Worm (Caenorhabditis elegans): Measurements from ENCODE around the gene btb-2.

btb-2 gene

DNA sequence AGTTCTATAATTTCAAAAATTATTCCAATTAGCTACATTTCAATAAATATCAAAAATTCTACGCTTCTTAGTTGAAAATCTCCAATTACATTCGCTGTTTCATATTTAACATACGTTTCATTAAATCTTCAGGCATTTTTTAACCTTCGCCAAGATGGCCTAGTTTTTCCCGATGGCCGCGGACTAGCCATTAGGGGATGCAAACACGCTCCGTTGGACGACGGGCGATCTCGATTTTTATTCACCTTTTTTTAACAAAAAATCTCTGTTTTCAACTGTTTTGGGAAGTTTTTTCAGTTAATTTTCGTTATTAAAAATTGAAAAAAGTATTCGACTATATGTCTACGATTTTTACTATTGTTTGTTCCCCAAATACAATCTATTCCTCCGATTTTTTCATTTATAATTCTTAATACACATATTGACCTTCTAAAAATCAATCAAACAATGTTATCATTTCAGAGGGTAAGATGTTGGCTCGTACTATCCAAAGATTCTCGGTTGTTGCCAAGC is 18.5 kb upstream of the btb-2 start, which contains the start of gene F58F12.1:
F58F12.1 (plus strand) TSS at position 463 of the 513 bp plus-strand sequence.
- TF ChIP-seq nhr-129 (tag; optimal IDR thresholded peaks at IDR 0.05) (peak; percentile 61), C34F6.9 (tag; optimal IDR thresholded peaks at IDR 0.05) (peak; percentile 81), gmeb-1 (tag; optimal IDR thresholded peaks at IDR 0.05) (peak; percentile 66), sem-4 (tag; optimal IDR thresholded peaks at IDR 0.05) (peak; percentile 38), fos-1 (tag; optimal IDR thresholded peaks at IDR 0.05) (peak; percentile 67), lin-13 (GFP tag; optimal IDR thresholded peaks at IDR 0.05) (peak; percentile 61), lsy-2 (tag; optimal IDR thresholded peaks at IDR 0.05) (peak; percentile 39 to 78), ceh-82 (tag; optimal IDR thresholded peaks at IDR 0.05) (no peak), R02D3.7 (tag; optimal IDR thresholded peaks at IDR 0.05) (no peak), elt-1 (tag; optimal IDR thresholded peaks at IDR 0.05) (no peak), crh-2 (tag; optimal IDR thresholded peaks at IDR 0.05) (peak; percentile 24), ztf-4 (tag; optimal IDR thresholded peaks at IDR 0.05) (no peak), nhr-21 (tag; optimal IDR thresholded peaks at IDR 0.05) (peak; percentile 16), aly-2 (tag; optimal IDR thresholded peaks at IDR 0.05) (no peak), sma-3 (GFP tag; optimal IDR thresholded peaks at IDR 0.05) (peak; percentile 18), sma-9 (GFP tag; optimal IDR thresholded peaks at IDR 0.05) (peak; percentile 41), sma-9 (tag; optimal IDR thresholded peaks at IDR 0.05) (no peak), snpc-4 (tag; optimal IDR thresholded peaks at IDR 0.05) (peak; percentile 28)

DNA sequence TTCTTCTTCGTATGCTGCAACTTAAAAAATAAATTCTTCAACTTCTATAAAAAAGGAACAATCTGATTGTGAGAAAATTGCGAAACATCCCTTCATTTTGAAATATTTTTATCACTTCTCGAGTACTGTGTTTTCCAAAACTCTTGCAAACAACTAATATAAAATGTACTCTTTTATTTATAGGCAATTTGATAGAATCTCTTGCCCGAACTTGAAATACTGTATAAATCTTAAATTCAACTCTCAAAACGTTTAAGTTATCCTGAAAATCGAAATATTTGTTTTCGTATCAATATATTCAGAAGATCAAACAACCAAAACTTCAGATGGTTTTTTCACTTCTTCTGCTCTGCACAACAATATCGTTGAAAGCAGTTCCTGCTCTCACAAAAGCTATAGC is 15.3 kb upstream of the btb-2 start, which contains the start of gene F58F12.4:
F58F12.4 (plus strand) TSS at position 301 of the 400 bp plus-strand sequence.
- no peak for TF ChIP-seq alr-1 (tag; optimal IDR thresholded peaks at IDR 0.05)
- no peak for TF ChIP-seq C34F6.9 (tag; optimal IDR thresholded peaks at IDR 0.05)
- TF ChIP-seq nhr-23 (tag; optimal IDR thresholded peaks at IDR 0.05), result no peak

DNA sequence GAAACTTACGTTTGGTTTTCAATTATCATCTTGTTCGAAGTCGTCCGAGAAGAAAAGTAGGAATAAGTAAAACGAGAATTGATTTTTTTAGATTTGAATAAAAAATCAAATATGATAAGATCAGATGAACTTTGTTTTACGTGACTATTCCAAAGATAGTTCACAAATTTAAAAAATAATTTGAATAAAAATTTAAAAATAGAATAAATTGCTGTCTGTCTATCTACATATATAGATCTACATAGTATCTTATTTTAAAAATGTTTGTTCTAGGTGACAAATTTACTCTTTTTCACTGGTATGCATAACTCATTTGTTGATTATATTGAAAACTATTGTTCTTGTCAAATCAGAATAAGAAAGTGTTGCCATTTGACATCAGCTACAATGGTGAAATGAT is 13.8 kb upstream of the btb-2 start, which contains the start of gene F58F12.2:
F58F12.2 (minus strand) TSS at position 101 of the 400 bp plus-strand sequence.
- no peak for TF ChIP-seq sma-9 (GFP tag; optimal IDR thresholded peaks at IDR 0.05)
- TF ChIP-seq sma-9 (tag; optimal IDR thresholded peaks at IDR 0.05), result no peak
- no peak for TF ChIP-seq egl-27 (tag; optimal IDR thresholded peaks at IDR 0.05)
- no peak for TF ChIP-seq alr-1 (tag; optimal IDR thresholded peaks at IDR 0.05)
- TF ChIP-seq nhr-237 (tag; optimal IDR thresholded peaks at IDR 0.05), result no peak
- TF ChIP-seq unc-39 (tag; optimal IDR thresholded peaks at IDR 0.05), result no peak
- TF ChIP-seq nhr-129 (tag; optimal IDR thresholded peaks at IDR 0.05), result no peak
- no peak for TF ChIP-seq lin-11 (tag; optimal IDR thresholded peaks at IDR 0.05)
- TF ChIP-seq unc-62 (GFP tag; optimal IDR thresholded peaks at IDR 0.05), result no peak
- no peak for TF ChIP-seq F13H6.1 (tag; optimal IDR thresholded peaks at IDR 0.05)
- TF ChIP-seq aly-2 (tag; optimal IDR thresholded peaks at IDR 0.05), result no peak
- no peak for TF ChIP-seq mab-5 (tag; optimal IDR thresholded peaks at IDR 0.05)
- TF ChIP-seq skn-1 (tag; optimal IDR thresholded peaks at IDR 0.05), result no peak
- TF ChIP-seq nhr-77 (tag; optimal IDR thresholded peaks at IDR 0.05), result no peak
- no peak for TF ChIP-seq blmp-1 (tag; optimal IDR thresholded peaks at IDR 0.05; ENCODE audit: insufficient read depth)

DNA sequence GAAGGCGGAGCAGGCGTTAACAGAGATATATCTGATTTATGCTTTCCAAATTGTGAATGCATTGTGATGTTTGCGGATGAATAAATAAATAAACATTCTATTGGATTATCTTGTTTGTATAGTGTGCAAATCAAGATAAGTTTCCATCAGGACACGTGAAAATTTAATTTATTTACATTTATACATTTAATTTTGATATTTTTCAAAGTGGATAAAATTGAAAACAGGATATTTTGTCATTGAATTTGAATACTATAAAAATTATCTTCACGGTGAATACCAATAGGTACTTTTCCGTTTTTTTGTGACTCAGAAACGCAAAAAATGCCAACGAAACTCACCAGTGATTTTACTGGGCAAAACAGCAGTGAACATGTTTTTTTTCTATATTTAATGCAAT is 10.6 kb upstream of the btb-2 start, which contains the start of gene F58F12.3:
F58F12.3 (minus strand) TSS at position 101 of the 400 bp plus-strand sequence.
- TF ChIP-seq aly-2 (tag; optimal IDR thresholded peaks at IDR 0.05) (no peak), F13H6.1 (tag; optimal IDR thresholded peaks at IDR 0.05) (no peak), dmd-4 (tag; optimal IDR thresholded peaks at IDR 0.05) (no peak), nhr-237 (tag; optimal IDR thresholded peaks at IDR 0.05) (no peak), blmp-1 (tag; optimal IDR thresholded peaks at IDR 0.05; ENCODE audit: insufficient read depth) (no peak), lin-39 (tag; optimal IDR thresholded peaks at IDR 0.05) (no peak), ztf-1 (GFP tag; conservative IDR thresholded peaks at IDR 0.05) (no peak), elt-3 (tag; optimal IDR thresholded peaks at IDR 0.05) (no peak), elt-1 (tag; optimal IDR thresholded peaks at IDR 0.05) (no peak), ZK546.5 (tag; optimal IDR thresholded peaks at IDR 0.05) (no peak), peb-1 (tag; optimal IDR thresholded peaks at IDR 0.05) (no peak), ceh-82 (tag; optimal IDR thresholded peaks at IDR 0.05) (no peak), nhr-21 (tag; optimal IDR thresholded peaks at IDR 0.05) (no peak), nhr-11 (tag; optimal IDR thresholded peaks at IDR 0.05) (no peak), nhr-129 (tag; optimal IDR thresholded peaks at IDR 0.05) (no peak), nhr-6 (tag; optimal IDR thresholded peaks at IDR 0.05) (no peak), nhr-77 (tag; optimal IDR thresholded peaks at IDR 0.05) (no peak), snpc-4 (tag; optimal IDR thresholded peaks at IDR 0.05) (no peak), C34F6.9 (tag; optimal IDR thresholded peaks at IDR 0.05) (no peak), nhr-25 (tag; optimal IDR thresholded peaks at IDR 0.05) (no peak)

Data from whole organism, L2 larva.